Fruit fly (Drosophila melanogaster) whole organism, wandering third instar larva: ENCODE data around the gene CG33258.

Experiments used
- CG32264 ChIP-seq: fragments of 200-800 bp; sonication (Bioruptor generic); optimal IDR thresholded peaks from 2 replicates; lab custom pipeline; 2016; ENCODE audit warnings: missing biosample characterization, missing genetic modification characterization
- CG9705 ChIP-seq: fragments of 200-800 bp; sonication (Bioruptor generic); optimal IDR thresholded peaks from 2 replicates; lab custom pipeline; 2018; ENCODE audit warnings: missing biosample characterization, mild to moderate bottlenecking, missing genetic modification characterization
- CrebA ChIP-seq: fragments of 200-800 bp; sonication (Bioruptor generic); optimal IDR thresholded peaks from 2 replicates; lab custom pipeline; 2016; ENCODE audit warnings: missing biosample characterization, mild to moderate bottlenecking, missing genetic modification characterization, borderline replicate concordance
- Dfd ChIP-seq: fragments of >200 bp; optimal IDR thresholded peaks from 2 replicates; lab custom pipeline; 2017; ENCODE audit warnings: missing biosample characterization, missing genetic modification characterization
- Dif ChIP-seq: fragments of 200-275, 200-300 bp; sonication (Bioruptor generic); optimal IDR thresholded peaks from 2 replicates; lab custom pipeline; 2018; ENCODE audit warnings: missing biosample characterization, missing genetic modification characterization; ENCODE audit not compliant: partially characterized antibody
- GATAd ChIP-seq: sonication (Bioruptor generic); optimal IDR thresholded peaks from 2 replicates; lab custom pipeline; 2016; ENCODE audit warnings: missing biosample characterization, missing genetic modification characterization
- HLH106 ChIP-seq: fragments of 200-800 bp; optimal IDR thresholded peaks from 3 replicates; lab custom pipeline; 2019; ENCODE audit warnings: missing biosample characterization, mild to moderate bottlenecking, missing genetic modification characterization, moderate library complexity
- Hnf4 ChIP-seq: fragments of 200-800 bp; sonication (Bioruptor generic); optimal IDR thresholded peaks from 2 replicates; lab custom pipeline; 2016; ENCODE audit warnings: missing biosample characterization, mild to moderate bottlenecking, missing genetic modification characterization
- Hr78 ChIP-seq: fragments of >200 bp; optimal IDR thresholded peaks from 2 replicates; lab custom pipeline; 2017; ENCODE audit warnings: missing biosample characterization, missing genetic modification characterization
- Hr83 ChIP-seq: fragments of 200-300 bp; sonication (Bioruptor generic); optimal IDR thresholded peaks from 2 replicates; lab custom pipeline; 2016; ENCODE audit warnings: missing biosample characterization, mild to moderate bottlenecking, missing genetic modification characterization, moderate library complexity; ENCODE audit not compliant: poor library complexity, severe bottlenecking
- Jra ChIP-seq: sonication (Bioruptor generic); optimal IDR thresholded peaks from 2 replicates; lab custom pipeline; 2016; ENCODE audit warnings: missing biosample characterization, missing genetic modification characterization
- Mio ChIP-seq: sonication (Bioruptor generic); optimal IDR thresholded peaks from 2 replicates; lab custom pipeline; 2016; ENCODE audit warnings: missing biosample characterization, missing genetic modification characterization
- Myc ChIP-seq: fragments of >200 bp; optimal IDR thresholded peaks from 2 replicates; lab custom pipeline; 2017
- N ChIP-seq: fragments of >200 bp; optimal IDR thresholded peaks from 2 replicates; lab custom pipeline; 2018; ENCODE audit warnings: missing biosample characterization, missing external identifiers, missing genetic modification characterization
- OdsH ChIP-seq: fragments of 200-800 bp; sonication (Bioruptor generic); optimal IDR thresholded peaks from 2 replicates; lab custom pipeline; 2016; ENCODE audit warnings: missing biosample characterization, mild to moderate bottlenecking, missing genetic modification characterization
- Rel ChIP-seq, 2 experiments: fragments of 200-800 bp; sonication (Bioruptor generic) in 1 of 2; optimal IDR thresholded peaks; 2 replicates in 1 of 2; 3 replicates in 1 of 2; lab custom pipeline; 2016 to 2019; ENCODE audit warnings: mild to moderate bottlenecking in 2 of 2, missing biosample characterization in 2 of 2, missing genetic modification characterization in 2 of 2, moderate library complexity in 1 of 2
- Sp1 ChIP-seq: fragments of 200-800 bp; sonication (Bioruptor generic); optimal IDR thresholded peaks from 3 replicates; lab custom pipeline; 2019; ENCODE audit warnings: missing biosample characterization, mild to moderate bottlenecking, missing genetic modification characterization, moderate library complexity
- Vsx2 ChIP-seq: fragments of 200-300, 225-300 bp; sonication (Bioruptor generic); optimal IDR thresholded peaks from 2 replicates; lab custom pipeline; 2018; ENCODE audit warnings: missing biosample characterization, missing genetic modification characterization; ENCODE audit not compliant: partially characterized antibody
- br ChIP-seq: fragments of 200-800 bp; sonication (Bioruptor generic); optimal IDR thresholded peaks from 2 replicates; lab custom pipeline; 2016; ENCODE audit warnings: missing biosample characterization, missing genetic modification characterization
- brk ChIP-seq: fragments of 200-800 bp; sonication (Bioruptor generic); optimal IDR thresholded peaks from 2 replicates; lab custom pipeline; 2016; ENCODE audit warnings: missing biosample characterization, mild to moderate bottlenecking, missing genetic modification characterization
- dl ChIP-seq, 2 experiments: fragments of 175-275, 200-275 bp in 1 of 2; fragments of 200-275 bp in 1 of 2; sonication (Bioruptor generic); optimal IDR thresholded peaks; lab custom pipeline; 2018; ENCODE audit warnings: mild to moderate bottlenecking in 2 of 2, missing biosample characterization in 2 of 2, missing genetic modification characterization in 2 of 2, moderate library complexity in 2 of 2; ENCODE audit not compliant: partially characterized antibody in 2 of 2, insufficient read depth in 1 of 2
- dsf ChIP-seq: sonication (Bioruptor generic); optimal IDR thresholded peaks from 2 replicates; lab custom pipeline; 2016; ENCODE audit warnings: missing biosample characterization, missing genetic modification characterization, borderline replicate concordance
- ey ChIP-seq: fragments of 200-800 bp; sonication (Bioruptor generic); optimal IDR thresholded peaks from 2 replicates; lab custom pipeline; 2016; ENCODE audit warnings: missing biosample characterization, missing genetic modification characterization
- foxo ChIP-seq, 2 experiments: fragments of 200-800 bp; sonication (Bioruptor generic); optimal IDR thresholded peaks; 2 replicates in 1 of 2; 3 replicates in 1 of 2; lab custom pipeline; 2016 to 2017; ENCODE audit warnings: missing biosample characterization in 2 of 2, missing genetic modification characterization in 2 of 2
- fru ChIP-seq: fragments of 200-800 bp; sonication (Bioruptor generic); optimal IDR thresholded peaks from 3 replicates; lab custom pipeline; 2016; ENCODE audit warnings: missing biosample characterization, mild to moderate bottlenecking, missing genetic modification characterization
- h ChIP-seq: fragments of 200-800 bp; sonication (Bioruptor generic); optimal IDR thresholded peaks from 3 replicates; lab custom pipeline; 2016; ENCODE audit warnings: missing biosample characterization, mild to moderate bottlenecking, missing genetic modification characterization
- jim ChIP-seq: fragments of 175-275, 200-325 bp; sonication (Bioruptor generic); optimal IDR thresholded peaks from 2 replicates; lab custom pipeline; 2016; ENCODE audit warnings: missing biosample characterization, mild to moderate bottlenecking, missing genetic modification characterization
- lola ChIP-seq: fragments of >200 bp; optimal IDR thresholded peaks from 2 replicates; lab custom pipeline; 2017; ENCODE audit warnings: missing biosample characterization, missing genetic modification characterization
- pan ChIP-seq: fragments of >200 bp; optimal IDR thresholded peaks from 2 replicates; lab custom pipeline; 2017
- psq ChIP-seq: fragments of 200-800 bp; sonication (Bioruptor generic); optimal IDR thresholded peaks from 3 replicates; lab custom pipeline; 2017; ENCODE audit warnings: missing biosample characterization, mild to moderate bottlenecking, missing genetic modification characterization, moderate library complexity
- rgr ChIP-seq: fragments of 200-800 bp; sonication (Bioruptor generic); optimal IDR thresholded peaks from 3 replicates; lab custom pipeline; 2016; ENCODE audit warnings: missing biosample characterization, mild to moderate bottlenecking, missing genetic modification characterization
- sage ChIP-seq: fragments of 200-800 bp; sonication (Bioruptor generic); optimal IDR thresholded peaks from 2 replicates; lab custom pipeline; 2016; ENCODE audit warnings: missing biosample characterization, mild to moderate bottlenecking, missing genetic modification characterization
- sv ChIP-seq: fragments of 200-800 bp; sonication (Bioruptor generic); optimal IDR thresholded peaks from 3 replicates; lab custom pipeline; 2016; ENCODE audit warnings: missing biosample characterization, missing genetic modification characterization
- tai ChIP-seq: sonication (Bioruptor generic); optimal IDR thresholded peaks from 2 replicates; lab custom pipeline; 2016; ENCODE audit warnings: missing biosample characterization, missing genetic modification characterization
- usp ChIP-seq: fragments of >200 bp; optimal IDR thresholded peaks from 2 replicates; lab custom pipeline; 2017; ENCODE audit warnings: missing biosample characterization, missing genetic modification characterization
- woc ChIP-seq: sonication (Bioruptor generic); optimal IDR thresholded peaks from 2 replicates; lab custom pipeline; 2016; ENCODE audit warnings: missing biosample characterization, mild to moderate bottlenecking, missing genetic modification characterization

Gene CG33258

DNA sequence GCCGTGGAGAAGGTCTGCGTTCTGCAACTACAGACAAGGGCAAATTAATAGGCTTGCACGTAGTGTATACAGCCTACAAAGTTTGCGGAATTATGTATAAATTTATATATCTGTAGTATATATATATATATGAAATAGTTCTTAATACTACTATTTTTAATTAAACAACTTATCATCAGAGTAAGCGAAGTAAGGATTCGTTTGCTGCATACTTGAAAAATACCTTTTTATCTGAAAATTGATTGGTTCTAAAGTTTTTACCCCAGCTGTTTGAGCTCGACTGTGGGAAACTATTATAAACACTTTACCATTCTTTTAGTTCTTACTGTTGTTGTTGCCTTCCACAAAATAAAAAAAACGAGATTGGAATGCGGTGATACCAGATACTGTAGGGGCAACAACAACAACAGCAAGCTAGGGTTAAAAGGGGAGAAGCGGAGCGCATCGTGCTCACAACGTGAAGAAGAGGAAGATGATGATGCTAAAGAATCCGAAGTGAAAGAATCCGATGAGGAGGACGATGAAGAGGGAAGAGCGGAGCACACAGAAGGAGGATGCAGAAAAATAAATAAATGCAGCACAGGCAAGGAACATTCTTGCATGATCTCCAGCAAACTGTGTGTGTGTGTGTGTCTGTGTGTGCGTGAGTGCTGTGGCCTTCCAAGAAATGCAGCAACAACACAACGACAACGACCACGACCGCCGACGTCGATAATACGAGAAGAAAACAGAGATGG, 39.1 kb upstream of the CG33258 start (continued):
- no peak for TF ChIP-seq CG32264 (GFP tag; lab: Kevin White, UChicago)
- peak; percentile 17 for TF ChIP-seq Dif (GFP tag; lab: Kevin White, UChicago)
- TF ChIP-seq usp (GFP tag; lab: Kevin White, UChicago), result no peak
- TF ChIP-seq dl (GFP tag; optimal IDR thresholded peaks at IDR 0.05; lab: Kevin White, UChicago; ENCODE audit: insufficient read depth in 1 of 2, partially characterized antibody in 2 of 2), result peak in 1 of 2 experiments; percentile 17
- TF ChIP-seq br, result no peak
- peak; percentile 60 for TF ChIP-seq OdsH (GFP tag; lab: Kevin White, UChicago)
- TF ChIP-seq h, result peak; percentile 47
- peak; percentile 86 for TF ChIP-seq HLH106
- TF ChIP-seq Mio (GFP tag; lab: Kevin White, UChicago), result no peak
- peak; percentile 90 for TF ChIP-seq Sp1
- no peak for TF ChIP-seq pan (lab: Kevin White, UChicago)
- peak; percentile 22 for TF ChIP-seq Hnf4 (GFP tag; lab: Kevin White, UChicago)
- no peak for TF ChIP-seq Hr83 (GFP tag; lab: Kevin White, UChicago)

DNA sequence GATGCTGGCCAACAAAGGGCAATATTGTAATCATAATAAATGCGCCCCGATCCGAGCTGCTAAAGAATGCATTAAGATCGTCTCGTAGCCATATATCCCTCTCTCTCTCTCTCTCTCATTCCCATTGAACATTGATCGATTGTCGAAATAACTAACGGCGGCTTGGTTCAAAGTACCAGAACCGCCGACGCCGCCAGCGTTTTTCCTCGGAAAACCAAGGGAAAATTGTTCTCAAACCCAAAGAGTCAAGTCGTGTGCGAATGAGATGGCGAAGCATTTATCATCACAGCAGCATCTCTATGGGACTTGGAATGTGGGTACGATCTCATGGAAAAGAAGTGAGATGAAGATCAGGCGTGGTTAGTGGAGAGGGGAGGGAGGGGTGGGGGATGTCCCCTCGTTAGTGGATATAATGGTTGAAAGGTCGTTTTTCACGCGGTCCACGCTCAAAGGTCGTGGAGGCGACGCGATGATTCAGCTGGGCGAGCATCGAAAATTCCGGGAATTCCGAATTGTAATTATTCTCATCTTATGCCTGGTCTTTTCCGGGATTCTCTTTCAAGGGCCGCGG, 38.5 kb upstream of the CG33258 start:
- no peak for TF ChIP-seq dl (GFP tag; optimal IDR thresholded peaks at IDR 0.05; lab: Kevin White, UChicago; ENCODE audit: insufficient read depth in 1 of 2, partially characterized antibody in 2 of 2)
- TF ChIP-seq fru (GFP tag; lab: Kevin White, UChicago), result no peak
- no peak for TF ChIP-seq CG32264 (GFP tag; lab: Kevin White, UChicago)
- TF ChIP-seq pan (lab: Kevin White, UChicago), result no peak
- no peak for TF ChIP-seq Rel (GFP tag; optimal IDR thresholded peaks at IDR 0.05; lab: Kevin White, UChicago)
- TF ChIP-seq Rel (tag; optimal IDR thresholded peaks at IDR 0.05; lab: Kevin White, UChicago), result peak; percentile 7
- no peak for TF ChIP-seq HLH106
- TF ChIP-seq ey, result no peak
- TF ChIP-seq dsf (GFP tag; lab: Kevin White, UChicago), result no peak

DNA sequence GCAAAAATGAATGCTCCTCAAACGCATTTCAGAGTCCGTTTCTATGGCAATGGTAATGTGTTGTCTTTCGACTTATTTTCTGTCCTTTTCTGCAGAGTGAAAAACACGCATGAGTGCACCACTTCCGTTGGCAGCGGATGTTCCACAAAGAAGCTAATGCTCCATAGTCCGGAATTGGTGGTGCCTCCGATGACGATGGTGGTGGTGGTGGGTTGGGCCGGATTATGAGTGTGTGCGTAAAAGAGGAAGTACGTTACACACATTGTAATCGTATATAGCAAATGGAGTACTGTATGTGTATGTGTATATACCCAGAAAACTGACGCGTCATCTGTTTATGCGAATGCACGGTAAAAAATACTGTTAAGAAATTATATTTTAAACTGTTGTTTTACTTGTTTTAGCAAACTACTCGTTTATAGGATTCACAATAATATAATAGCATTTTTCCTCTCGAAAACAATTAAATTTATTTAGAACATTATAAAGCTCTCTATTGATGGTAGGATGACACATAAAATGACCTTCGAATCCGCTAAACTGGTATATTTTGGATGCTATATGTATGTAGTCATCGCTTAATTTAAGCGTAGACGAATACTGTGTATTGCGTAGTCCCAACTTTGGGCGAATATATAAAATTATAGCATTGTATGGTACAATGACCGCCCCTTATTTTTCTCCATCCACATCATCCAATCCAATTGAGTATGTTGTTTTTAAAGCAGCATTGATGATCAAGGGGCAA, 37.1 kb upstream of the CG33258 start:
- TF ChIP-seq Sp1, result no peak
- TF ChIP-seq ey, result no peak
- TF ChIP-seq woc (GFP tag; lab: Kevin White, UChicago), result no peak
- no peak for TF ChIP-seq Dfd (GFP tag; lab: Kevin White, UChicago)
- no peak for TF ChIP-seq dsf (GFP tag; lab: Kevin White, UChicago)
- TF ChIP-seq brk (GFP tag; lab: Kevin White, UChicago), result no peak
- TF ChIP-seq Hr78 (GFP tag; lab: Kevin White, UChicago), result no peak
- TF ChIP-seq foxo (GFP tag; optimal IDR thresholded peaks at IDR 0.05; lab: Kevin White, UChicago), result no peak
- TF ChIP-seq rgr (GFP tag; lab: Kevin White, UChicago), result peak; percentile 8
- TF ChIP-seq sv (GFP tag; lab: Kevin White, UChicago), result no peak
- TF ChIP-seq CG32264 (GFP tag; lab: Kevin White, UChicago), result no peak
- TF ChIP-seq jim (GFP tag; lab: Kevin White, UChicago), result no peak
- peak; percentile 48 for TF ChIP-seq h
- TF ChIP-seq usp (GFP tag; lab: Kevin White, UChicago), result no peak
- no peak for TF ChIP-seq Hr83 (GFP tag; lab: Kevin White, UChicago)
- no peak for TF ChIP-seq Hnf4 (GFP tag; lab: Kevin White, UChicago)
- TF ChIP-seq Vsx2 (GFP tag; lab: Kevin White, UChicago), result no peak
- TF ChIP-seq Myc (lab: Kevin White, UChicago), result no peak
- TF ChIP-seq Mio (GFP tag; lab: Kevin White, UChicago), result no peak
- no peak for TF ChIP-seq dl (GFP tag; optimal IDR thresholded peaks at IDR 0.05; lab: Kevin White, UChicago; ENCODE audit: insufficient read depth in 1 of 2, partially characterized antibody in 2 of 2)
- TF ChIP-seq Jra (GFP tag; lab: Kevin White, UChicago), result no peak
- peak; percentile 17 for TF ChIP-seq fru (GFP tag; lab: Kevin White, UChicago)
- no peak for TF ChIP-seq Dif (GFP tag; lab: Kevin White, UChicago)
- no peak for TF ChIP-seq N (GFP tag; lab: Kevin White, UChicago)
- TF ChIP-seq OdsH (GFP tag; lab: Kevin White, UChicago), result peak; percentile 58
- no peak for TF ChIP-seq psq (GFP tag; lab: Kevin White, UChicago)
- TF ChIP-seq br, result no peak
- TF ChIP-seq Rel (GFP tag; optimal IDR thresholded peaks at IDR 0.05; lab: Kevin White, UChicago), result no peak
- peak; percentile 10 for TF ChIP-seq Rel (tag; optimal IDR thresholded peaks at IDR 0.05; lab: Kevin White, UChicago)
- no peak for TF ChIP-seq GATAd (GFP tag; lab: Kevin White, UChicago)
- no peak for TF ChIP-seq HLH106
- no peak for TF ChIP-seq CG9705 (GFP tag; lab: Kevin White, UChicago)
- no peak for TF ChIP-seq tai (GFP tag; lab: Kevin White, UChicago)
- TF ChIP-seq CrebA (GFP tag; lab: Kevin White, UChicago), result no peak
- TF ChIP-seq lola (GFP tag; lab: Kevin White, UChicago), result no peak
- TF ChIP-seq sage, result no peak
